Worm (Caenorhabditis elegans): ENCODE data around the gene srh-62.

DNA sequence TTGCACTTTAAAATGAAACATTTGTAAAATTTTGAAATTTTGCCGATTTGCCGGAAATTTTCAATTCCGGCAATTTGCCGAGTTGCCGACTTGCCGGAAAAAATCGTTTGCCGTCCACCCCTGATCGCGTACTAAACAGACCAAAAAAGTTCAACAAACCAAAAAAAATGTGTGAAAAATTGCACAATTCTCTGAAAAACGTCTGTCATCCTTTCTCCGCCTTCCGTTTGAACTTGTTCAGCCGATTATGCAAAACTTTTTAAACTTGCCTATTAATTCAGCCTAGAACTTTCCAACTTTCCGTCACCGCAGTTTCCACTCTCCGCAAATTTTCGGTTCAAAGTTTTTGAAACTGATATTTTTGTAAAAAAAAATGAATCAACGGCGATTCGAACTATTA, 21.2 kb upstream of the srh-62 start, which contains the start of gene B0554.5:
- no peak for TF ChIP-seq nhr-25 (tag; optimal IDR thresholded peaks at IDR 0.05; ENCODE audit: borderline replicate concordance, insufficient read depth)
- TF ChIP-seq daf-12 (tag; optimal IDR thresholded peaks at IDR 0.05), result no peak
- no peak for TF ChIP-seq F44E2.7 (GFP tag; IDR thresholded peaks at IDR 0.05)
- TF ChIP-seq ces-1 (GFP tag; optimal IDR thresholded peaks at IDR 0.05), result no peak
- TF ChIP-seq F37D6.2 (tag; optimal IDR thresholded peaks at IDR 0.05), result no peak
- no peak for TF ChIP-seq lin-15B (tag; optimal IDR thresholded peaks at IDR 0.05)
- TF ChIP-seq ztf-11 (tag; optimal IDR thresholded peaks at IDR 0.05), result no peak
- no peak for TF ChIP-seq egl-27 (tag; optimal IDR thresholded peaks at IDR 0.05)
- no peak for TF ChIP-seq ZK546.5 (tag; optimal IDR thresholded peaks at IDR 0.05)
- TF ChIP-seq nhr-11 (tag; optimal IDR thresholded peaks at IDR 0.05), result no peak
- no peak for TF ChIP-seq skn-1 (tag; optimal IDR thresholded peaks at IDR 0.05)
- TF ChIP-seq jun-1 (tag; optimal IDR thresholded peaks at IDR 0.05), result no peak
- TF ChIP-seq mdl-1 (tag; optimal IDR thresholded peaks at IDR 0.05), result no peak
- TF ChIP-seq tag-97 (GFP tag; IDR thresholded peaks at IDR 0.05), result no peak
